Worm (Caenorhabditis elegans) whole organism, mixed stage, embryonic: Measurements from ENCODE around the gene ttr-57.

Experiments
- ceh-39 ChIP-seq: fragments of 150-350 bp; optimal IDR thresholded peaks from 2 replicates; lab custom pipeline; 2014; ENCODE audit warnings: missing biosample characterization, missing genetic modification characterization
- ces-1 ChIP-seq: fragments of 150-350 bp; optimal IDR thresholded peaks from 2 replicates; lab custom pipeline; 2014; ENCODE audit warnings: missing biosample characterization, missing genetic modification reagents, missing genetic modification characterization
- lin-13 ChIP-seq: fragments of 150-350 bp; optimal IDR thresholded peaks from 2 replicates; lab custom pipeline; 2014; ENCODE audit warnings: missing biosample characterization, missing genetic modification characterization
- lsy-2 ChIP-seq: fragments of 150-350 bp; optimal IDR thresholded peaks from 2 replicates; lab custom pipeline; 2014; ENCODE audit warnings: missing biosample characterization, missing genetic modification characterization
- mep-1 ChIP-seq: fragments of 150-350 bp; optimal IDR thresholded peaks from 2 replicates; lab custom pipeline; 2017; ENCODE audit warnings: missing biosample characterization, missing genetic modification reagents, missing genetic modification characterization, inconsistent platforms
- nhr-2 ChIP-seq: fragments of 150-350 bp; optimal IDR thresholded peaks from 2 replicates; lab custom pipeline; 2014; ENCODE audit warnings: missing biosample characterization, missing genetic modification characterization
- nhr-28 ChIP-seq: fragments of 150-350 bp; optimal IDR thresholded peaks from 2 replicates; lab custom pipeline; 2014; ENCODE audit warnings: missing biosample characterization, missing genetic modification characterization
- nhr-76 ChIP-seq: sonication (generic microtip); optimal IDR thresholded peaks from 2 replicates; lab custom pipeline; 2017; ENCODE audit warnings: missing biosample characterization, missing genetic modification characterization
- pha-4 ChIP-seq: fragments of 150-350 bp; optimal IDR thresholded peaks from 2 replicates; lab custom pipeline; 2018; ENCODE audit warnings: missing biosample characterization, missing genetic modification reagents, missing genetic modification characterization
- sem-2 ChIP-seq: fragments of 200-800 bp; sonication (Bioruptor generic); optimal IDR thresholded peaks from 2 replicates; lab custom pipeline; 2018; ENCODE audit warnings: mild to moderate bottlenecking, missing genetic modification characterization, missing compliant biosample characterization
- snpc-4 ChIP-seq: fragments of 150-350 bp; optimal IDR thresholded peaks from 2 replicates; lab custom pipeline; 2014; ENCODE audit warnings: missing biosample characterization, missing genetic modification characterization
- sptf-1 ChIP-seq: sonication (generic microtip); optimal IDR thresholded peaks from 2 replicates; lab custom pipeline; 2017; ENCODE audit warnings: mild to moderate bottlenecking, missing genetic modification characterization, moderate library complexity, missing compliant biosample characterization
- unc-120 ChIP-seq: sonication (generic microtip); optimal IDR thresholded peaks from 2 replicates; lab custom pipeline; 2017; ENCODE audit warnings: missing genetic modification characterization, missing compliant biosample characterization; ENCODE audit not compliant: poor library complexity, severe bottlenecking
- unc-39 ChIP-seq: fragments of 150-350 bp; optimal IDR thresholded peaks from 2 replicates; lab custom pipeline; 2014; ENCODE audit warnings: missing biosample characterization, missing genetic modification characterization

ce11 chrV:20574314-20574713 is 30.6 kb upstream of the ttr-57 start, which contains the start of gene clec-263:
- TF ChIP-seq nhr-76 (tag; lab: Kevin White, UChicago) (no peak), ceh-39 (no peak), pha-4 (tag; lab: Kevin White, UChicago) (no peak), nhr-28 (tag; lab: Kevin White, UChicago) (no peak), snpc-4 (tag; lab: Kevin White, UChicago) (no peak), ces-1 (no peak), lsy-2 (tag; lab: Kevin White, UChicago) (no peak), lin-13 (tag; lab: Kevin White, UChicago) (no peak), unc-120 (tag; lab: Kevin White, UChicago) (no peak), nhr-2 (tag; lab: Kevin White, UChicago) (no peak), mep-1 (tag; lab: Kevin White, UChicago) (no peak), unc-39 (tag; lab: Kevin White, UChicago) (no peak), sptf-1 (tag; lab: Kevin White, UChicago) (no peak), sem-2 (GFP tag; lab: Kevin White, UChicago) (no peak)
